Worm (Caenorhabditis elegans): ENCODE results near the gene Y40H7A.4.

The Y40H7A.4 gene

DNA sequence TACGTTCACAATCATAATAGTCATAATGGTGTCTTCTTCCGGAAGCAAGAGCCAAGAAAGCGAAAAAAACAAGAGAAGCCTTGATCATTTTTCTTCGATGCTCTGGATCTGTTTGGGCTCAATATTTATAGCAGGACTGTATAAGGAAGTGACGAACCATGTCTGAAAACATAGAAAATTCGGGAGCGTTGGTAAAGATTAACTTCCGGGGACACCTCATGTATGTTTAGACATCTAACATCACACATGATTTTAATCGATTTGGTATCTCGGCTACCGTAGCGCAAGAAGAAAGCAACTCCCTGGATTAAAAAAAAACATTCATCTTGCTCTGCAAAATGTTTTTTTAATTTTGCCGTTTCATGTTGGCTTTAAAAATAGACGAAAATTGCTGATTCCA, 49.3 kb downstream of the Y40H7A.4 start, which contains the start of gene clec-190:
TSS of gene clec-190 (minus strand) at position 101 of the 400 bp plus-strand sequence.
- TF ChIP-seq unc-55 (GFP tag; optimal IDR thresholded peaks at IDR 0.05) (no peak), nhr-6 (tag; optimal IDR thresholded peaks at IDR 0.05) (no peak), ama-1 (optimal IDR thresholded peaks at IDR 0.05) (no peak), dmd-4 (tag; optimal IDR thresholded peaks at IDR 0.05) (no peak), egl-27 (tag; optimal IDR thresholded peaks at IDR 0.05) (no peak), ztf-1 (GFP tag; conservative IDR thresholded peaks at IDR 0.05) (no peak), unc-62 (GFP tag; optimal IDR thresholded peaks at IDR 0.05) (no peak), ceh-16 (tag; optimal IDR thresholded peaks at IDR 0.05) (no peak), skn-1 (tag; optimal IDR thresholded peaks at IDR 0.05) (no peak), fos-1 (tag; optimal IDR thresholded peaks at IDR 0.05) (no peak), nhr-129 (tag; optimal IDR thresholded peaks at IDR 0.05) (no peak), nhr-21 (tag; optimal IDR thresholded peaks at IDR 0.05) (no peak), elt-3 (tag; optimal IDR thresholded peaks at IDR 0.05) (no peak), F13H6.1 (tag; optimal IDR thresholded peaks at IDR 0.05) (no peak), nhr-77 (tag; optimal IDR thresholded peaks at IDR 0.05) (no peak), nhr-12 (tag; optimal IDR thresholded peaks at IDR 0.05) (no peak), Y55F3AM.14 (GFP tag; optimal IDR thresholded peaks at IDR 0.05) (no peak), C34F6.9 (tag; optimal IDR thresholded peaks at IDR 0.05) (no peak), nhr-25 (tag; optimal IDR thresholded peaks at IDR 0.05) (no peak)

ce11 chrIV:15122882-15123281, 52.5 kb downstream of the Y40H7A.4 start, which contains the start of gene M199.7:
M199.7 (plus strand) TSS chrIV:15123182.
- TF ChIP-seq ceh-16 (tag; optimal IDR thresholded peaks at IDR 0.05) (no peak), dmd-4 (tag; optimal IDR thresholded peaks at IDR 0.05) (no peak), lin-13 (GFP tag; optimal IDR thresholded peaks at IDR 0.05) (no peak), lsy-2 (tag; optimal IDR thresholded peaks at IDR 0.05) (no peak), unc-62 (GFP tag; optimal IDR thresholded peaks at IDR 0.05) (no peak), mdl-1 (tag; optimal IDR thresholded peaks at IDR 0.05) (no peak), C34F6.9 (tag; optimal IDR thresholded peaks at IDR 0.05) (no peak), nhr-6 (tag; optimal IDR thresholded peaks at IDR 0.05) (no peak), nhr-12 (tag; optimal IDR thresholded peaks at IDR 0.05) (no peak)

DNA sequence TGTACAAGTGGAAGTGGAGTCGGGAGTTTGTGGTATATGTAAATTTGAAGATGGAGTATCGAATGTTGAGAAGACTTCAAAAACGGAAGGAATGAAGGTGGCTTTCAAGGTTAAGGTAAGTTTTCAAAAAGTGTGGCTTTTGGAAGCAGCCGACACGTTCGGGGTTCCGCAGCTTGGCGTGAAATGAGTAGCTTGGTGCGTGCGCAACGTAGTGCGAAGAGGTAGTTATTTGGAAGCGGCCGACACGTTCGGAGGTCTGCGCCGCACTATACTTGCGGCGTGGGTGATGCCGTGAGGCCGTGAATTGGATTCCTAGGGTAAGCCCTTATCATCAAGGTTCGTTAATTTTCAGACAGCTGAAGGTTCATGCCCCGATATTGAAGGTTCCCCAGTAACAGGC, 54.6 kb downstream of the Y40H7A.4 start, which contains the start of gene clec-189:
TSS of gene clec-189 (plus strand) at position 92 of the 400 bp plus-strand sequence.
- TF ChIP-seq ztf-1 (GFP tag; conservative IDR thresholded peaks at IDR 0.05) (no peak), nhr-25 (tag; optimal IDR thresholded peaks at IDR 0.05) (no peak), C34F6.9 (tag; optimal IDR thresholded peaks at IDR 0.05) (no peak), ZK546.5 (tag; optimal IDR thresholded peaks at IDR 0.05) (no peak), nhr-12 (tag; optimal IDR thresholded peaks at IDR 0.05) (no peak), nhr-77 (tag; optimal IDR thresholded peaks at IDR 0.05) (no peak), sem-4 (tag; optimal IDR thresholded peaks at IDR 0.05) (no peak), blmp-1 (tag; optimal IDR thresholded peaks at IDR 0.05; ENCODE audit: insufficient read depth) (no peak), crh-2 (tag; optimal IDR thresholded peaks at IDR 0.05) (no peak), zag-1 (tag; optimal IDR thresholded peaks at IDR 0.05) (no peak)

ce11 chrIV:15119268-15119667, 56.1 kb downstream of the Y40H7A.4 start:
- TF ChIP-seq gmeb-1 (tag; optimal IDR thresholded peaks at IDR 0.05) (no peak), nhr-77 (tag; optimal IDR thresholded peaks at IDR 0.05) (no peak), nhr-10 (tag; optimal IDR thresholded peaks at IDR 0.05) (no peak), ceh-82 (tag; optimal IDR thresholded peaks at IDR 0.05) (no peak), F13H6.1 (tag; optimal IDR thresholded peaks at IDR 0.05) (no peak), zag-1 (tag; optimal IDR thresholded peaks at IDR 0.05) (no peak), sma-9 (GFP tag; optimal IDR thresholded peaks at IDR 0.05) (no peak), sma-9 (tag; optimal IDR thresholded peaks at IDR 0.05) (no peak), alr-1 (tag; optimal IDR thresholded peaks at IDR 0.05) (no peak), ztf-11 (tag; optimal IDR thresholded peaks at IDR 0.05) (no peak), egl-27 (tag; optimal IDR thresholded peaks at IDR 0.05) (no peak), mab-5 (tag; optimal IDR thresholded peaks at IDR 0.05) (no peak), aly-2 (tag; optimal IDR thresholded peaks at IDR 0.05) (no peak), blmp-1 (tag; optimal IDR thresholded peaks at IDR 0.05; ENCODE audit: insufficient read depth) (no peak), lsy-2 (tag; optimal IDR thresholded peaks at IDR 0.05) (no peak), crh-2 (tag; optimal IDR thresholded peaks at IDR 0.05) (no peak), nhr-21 (tag; optimal IDR thresholded peaks at IDR 0.05) (no peak), C34F6.9 (tag; optimal IDR thresholded peaks at IDR 0.05) (no peak), fos-1 (tag; optimal IDR thresholded peaks at IDR 0.05) (no peak), nhr-12 (tag; optimal IDR thresholded peaks at IDR 0.05) (no peak)

All from whole organism, L2 larva.